Worm (Caenorhabditis elegans): ENCODE measurements around the gene plp-1.

ce11 chrIV:7679120-7679519 lies 46.0 kb downstream of the plp-1 start:
- no peak for TF ChIP-seq odd-2 (tag; optimal IDR thresholded peaks at IDR 0.05)
- TF ChIP-seq nhr-11 (tag; optimal IDR thresholded peaks at IDR 0.05): no peak
- no peak for TF ChIP-seq zip-5 (tag; optimal IDR thresholded peaks at IDR 0.05)
- no peak for TF ChIP-seq hlh-8 (tag; optimal IDR thresholded peaks at IDR 0.05)
- TF ChIP-seq C08G9.2 (tag; optimal IDR thresholded peaks at IDR 0.05): no peak
- no peak for TF ChIP-seq elt-4 (tag; optimal IDR thresholded peaks at IDR 0.05)
- TF ChIP-seq lin-11 (tag; optimal IDR thresholded peaks at IDR 0.05): no peak
- no peak for TF ChIP-seq hlh-30 (tag; optimal IDR thresholded peaks at IDR 0.05; ENCODE audit: insufficient read depth)
- TF ChIP-seq unc-86 (tag; optimal IDR thresholded peaks at IDR 0.05): no peak
- no peak for TF ChIP-seq fkh-10 (GFP tag; optimal IDR thresholded peaks at IDR 0.05)
